Worm (Caenorhabditis elegans) whole organism, L3 larva: ENCODE data around the gene F17A2.13.

Experiments
- R02D3.7 ChIP-seq: fragments of 150-350 bp; optimal IDR thresholded peaks from 2 replicates; lab custom pipeline; 2014; ENCODE audit warnings: missing biosample characterization, missing genetic modification characterization
- aly-2 ChIP-seq: fragments of 150-350 bp; optimal IDR thresholded peaks from 2 replicates; lab custom pipeline; 2014; ENCODE audit warnings: missing biosample characterization, missing genetic modification characterization
- ama-1 ChIP-seq: fragments of 150-350 bp; optimal IDR thresholded peaks from 2 replicates; lab custom pipeline; 2018
- ceh-16 ChIP-seq: sonication (generic microtip); optimal IDR thresholded peaks from 2 replicates; lab custom pipeline; 2017; ENCODE audit warnings: missing biosample characterization, missing genetic modification characterization
- ceh-28 ChIP-seq: fragments of 150-350 bp; optimal IDR thresholded peaks from 2 replicates; lab custom pipeline; 2014; ENCODE audit warnings: missing biosample characterization, missing genetic modification reagents, missing genetic modification characterization
- ceh-82 ChIP-seq: fragments of 150-350 bp; optimal IDR thresholded peaks from 2 replicates; lab custom pipeline; 2014; ENCODE audit warnings: missing biosample characterization, missing genetic modification characterization
- ceh-9 ChIP-seq: sonication (generic microtip); optimal IDR thresholded peaks from 2 replicates; lab custom pipeline; 2018; ENCODE audit warnings: missing biosample characterization, missing genetic modification characterization
- daf-12 ChIP-seq: fragments of 150-350 bp; optimal IDR thresholded peaks from 2 replicates; lab custom pipeline; 2014; ENCODE audit warnings: missing biosample characterization, missing genetic modification reagents, missing genetic modification characterization
- egl-27 ChIP-seq: sonication (generic microtip); optimal IDR thresholded peaks from 4 replicates; lab custom pipeline; 2017; ENCODE audit warnings: missing biosample characterization, missing genetic modification reagents, missing genetic modification characterization
- egl-5 ChIP-seq: fragments of 150-350 bp; optimal IDR thresholded peaks from 2 replicates; lab custom pipeline; 2017; ENCODE audit warnings: missing biosample characterization, missing genetic modification reagents, missing genetic modification characterization, inconsistent platforms
- elt-1 ChIP-seq: fragments of 150-350 bp; optimal IDR thresholded peaks from 2 replicates; lab custom pipeline; 2014; ENCODE audit warnings: missing biosample characterization, missing genetic modification characterization
- elt-2 ChIP-seq: sonication (generic microtip); optimal IDR thresholded peaks from 2 replicates; lab custom pipeline; 2016; ENCODE audit warnings: missing genetic modification reagents, mild to moderate bottlenecking, missing genetic modification characterization, missing compliant biosample characterization
- elt-3 ChIP-seq, 3 experiments: fragments of 150-350 bp in 1 of 3; sonication (generic microtip) in 2 of 3; optimal IDR thresholded peaks; 2 replicates in 2 of 3; 4 replicates in 1 of 3; lab custom pipeline; 2014 to 2017; ENCODE audit warnings: missing biosample characterization in 3 of 3, missing genetic modification characterization in 3 of 3
- eor-1 ChIP-seq, 2 experiments: fragments of 150-350 bp; optimal IDR thresholded peaks; 2 replicates each; lab custom pipeline; 2014 to 2018; ENCODE audit warnings: missing biosample characterization in 2 of 2, missing genetic modification characterization in 2 of 2
- fkh-2 ChIP-seq: fragments of 150-350 bp; optimal IDR thresholded peaks from 2 replicates; lab custom pipeline; 2014; ENCODE audit warnings: missing biosample characterization, missing genetic modification reagents, missing genetic modification characterization
- fos-1 ChIP-seq: fragments of 150-350 bp; optimal IDR thresholded peaks from 2 replicates; lab custom pipeline; 2014; ENCODE audit warnings: missing biosample characterization, missing genetic modification characterization
- hmg-11 ChIP-seq: sonication (generic microtip); optimal IDR thresholded peaks from 2 replicates; lab custom pipeline; 2016; ENCODE audit warnings: missing genetic modification characterization, missing compliant biosample characterization
- jun-1 ChIP-seq: fragments of 150-350 bp; optimal IDR thresholded peaks from 2 replicates; lab custom pipeline; 2014; ENCODE audit warnings: missing biosample characterization, missing genetic modification reagents, missing genetic modification characterization
- lin-15B ChIP-seq: fragments of 150-350 bp; optimal IDR thresholded peaks from 2 replicates; lab custom pipeline; 2014; ENCODE audit warnings: missing biosample characterization, missing genetic modification characterization
- lin-39 ChIP-seq: fragments of 150-350 bp; optimal IDR thresholded peaks from 2 replicates; lab custom pipeline; 2018; ENCODE audit warnings: missing biosample characterization, missing genetic modification reagents, missing genetic modification characterization
- lsy-12 ChIP-seq: sonication (generic microtip); optimal IDR thresholded peaks from 2 replicates; lab custom pipeline; 2016; ENCODE audit warnings: mild to moderate bottlenecking, missing genetic modification characterization, missing compliant biosample characterization
- mml-1 ChIP-seq: fragments of 150-350 bp; sonication (generic microtip); optimal IDR thresholded peaks from 3 replicates; lab custom pipeline; 2014; ENCODE audit warnings: missing biosample characterization, missing genetic modification characterization
- nfya-1 ChIP-seq: sonication (generic microtip); optimal IDR thresholded peaks from 2 replicates; lab custom pipeline; 2017; ENCODE audit warnings: missing genetic modification characterization, mild to moderate bottlenecking, missing compliant biosample characterization, antibody characterized with exemption, moderate library complexity; ENCODE audit not compliant: insufficient read depth
- nhr-11 ChIP-seq: fragments of 150-350 bp; optimal IDR thresholded peaks from 2 replicates; lab custom pipeline; 2014; ENCODE audit warnings: missing biosample characterization, missing genetic modification characterization
- nhr-12 ChIP-seq: fragments of 150-350 bp; optimal IDR thresholded peaks from 2 replicates; lab custom pipeline; 2014; ENCODE audit warnings: missing biosample characterization, missing genetic modification characterization
- nhr-237 ChIP-seq: fragments of 150-350 bp; optimal IDR thresholded peaks from 2 replicates; lab custom pipeline; 2014; ENCODE audit warnings: missing biosample characterization, missing genetic modification characterization
- nhr-28 ChIP-seq: fragments of 150-350 bp; optimal IDR thresholded peaks from 2 replicates; lab custom pipeline; 2014; ENCODE audit warnings: missing biosample characterization, missing genetic modification characterization
- nhr-43 ChIP-seq: sonication (generic microtip); optimal IDR thresholded peaks from 2 replicates; lab custom pipeline; 2016; ENCODE audit warnings: mild to moderate bottlenecking, missing genetic modification characterization, missing compliant biosample characterization; ENCODE audit not compliant: poor library complexity, severe bottlenecking
- nhr-76 ChIP-seq: fragments of 150-350 bp; sonication (generic microtip); optimal IDR thresholded peaks from 5 replicates; lab custom pipeline; 2014; ENCODE audit warnings: missing biosample characterization, missing genetic modification characterization
- nhr-77 ChIP-seq: fragments of 150-350 bp; optimal IDR thresholded peaks from 2 replicates; lab custom pipeline; 2014; ENCODE audit warnings: missing biosample characterization, missing genetic modification characterization
- pha-4 ChIP-seq: fragments of 150-350 bp; optimal IDR thresholded peaks from 2 replicates; lab custom pipeline; 2014; ENCODE audit warnings: missing biosample characterization, missing genetic modification reagents, missing genetic modification characterization
- sea-2 ChIP-seq: fragments of 150-350 bp; sonication (generic microtip); optimal IDR thresholded peaks from 4 replicates; lab custom pipeline; 2014; ENCODE audit warnings: missing biosample characterization, missing genetic modification reagents, missing genetic modification characterization
- skn-1 ChIP-seq: fragments of 150-350 bp; optimal IDR thresholded peaks from 2 replicates; lab custom pipeline; 2014; ENCODE audit warnings: missing biosample characterization, missing genetic modification characterization
- snpc-4 ChIP-seq: fragments of 150-350 bp; optimal IDR thresholded peaks from 2 replicates; lab custom pipeline; 2014; ENCODE audit warnings: missing biosample characterization, missing genetic modification characterization
- unc-39 ChIP-seq: sonication (generic microtip); optimal IDR thresholded peaks from 4 replicates; lab custom pipeline; 2017; ENCODE audit warnings: missing biosample characterization, missing genetic modification characterization
- unc-62 ChIP-seq: fragments of 150-350 bp; sonication (generic microtip); optimal IDR thresholded peaks from 4 replicates; lab custom pipeline; 2014; ENCODE audit warnings: missing biosample characterization, missing genetic modification reagents, missing genetic modification characterization
- zag-1 ChIP-seq: fragments of 150-350 bp; optimal IDR thresholded peaks from 2 replicates; lab custom pipeline; 2014; ENCODE audit warnings: missing biosample characterization, missing genetic modification characterization

F17A2.13 gene

ce11 chrX:12282911-12283310 lies 38.5 kb upstream of the F17A2.13 start, which contains the start of gene C04B4.2:
Gene C04B4.2 (plus strand): TSS chrX:12283281.
- TF ChIP-seq ceh-28 (tag; lab: Kevin White, UChicago) (no peak), mml-1 (no peak), lin-15B (no peak), zag-1 (no peak), nhr-43 (no peak), nhr-77 (tag; lab: Kevin White, UChicago) (no peak)

- no peak for TF ChIP-seq ceh-9 (tag; lab: Kevin White, UChicago)
- no peak for TF ChIP-seq nhr-11
- TF ChIP-seq nhr-77 (tag; lab: Kevin White, UChicago): no peak
- no peak for TF ChIP-seq nfya-1
- no peak for TF ChIP-seq nhr-43
- TF ChIP-seq ceh-16 (tag; lab: Kevin White, UChicago): no peak
- TF ChIP-seq jun-1: no peak
Observed at ce11 chrX:12284161-12284560, 37.3 kb upstream of the F17A2.13 start.

ce11 chrX:12285496-12285895 lies 36.0 kb upstream of the F17A2.13 start, which contains the start of gene lips-2:
Gene lips-2 (plus strand): TSS chrX:12285796.
- TF ChIP-seq egl-27 (tag; lab: Kevin White, UChicago) (no peak), ceh-28 (tag; lab: Kevin White, UChicago) (no peak), lin-15B (no peak), zag-1 (no peak), ceh-82 (no peak), lin-39 (tag; lab: Kevin White, UChicago) (no peak), nhr-28 (no peak), elt-3 (tag; optimal IDR thresholded peaks at IDR 0.05; lab: Kevin White, UChicago) (no peak), ceh-9 (tag; lab: Kevin White, UChicago) (no peak), skn-1 (tag; lab: Kevin White, UChicago) (no peak), lsy-12 (no peak), nfya-1 (no peak), egl-5 (tag; lab: Kevin White, UChicago) (no peak), pha-4 (tag; lab: Kevin White, UChicago) (no peak), nhr-76 (no peak), snpc-4 (tag; lab: Kevin White, UChicago) (no peak), mml-1 (no peak)
- TF ChIP-seq, all 47 proteins: peak for 0

- TF ChIP-seq eor-1 (tag; optimal IDR thresholded peaks at IDR 0.05; lab: Kevin White, UChicago) (no peak), fos-1 (no peak), elt-1 (no peak), sea-2 (no peak), zag-1 (no peak), aly-2 (tag; lab: Kevin White, UChicago) (no peak), nhr-237 (no peak), egl-5 (tag; lab: Kevin White, UChicago) (no peak), ceh-28 (tag; lab: Kevin White, UChicago) (no peak)
Observed at ce11 chrX:12288254-12288653, 33.2 kb upstream of the F17A2.13 start, which contains the start of gene C04B4.5. Gene C04B4.5 (minus strand): TSS chrX:12288354.

- TF ChIP-seq ceh-82 (no peak), egl-27 (tag; lab: Kevin White, UChicago) (no peak), jun-1 (no peak), skn-1 (tag; lab: Kevin White, UChicago) (no peak), ama-1 (lab: Kevin White, UChicago) (no peak), ceh-16 (tag; lab: Kevin White, UChicago) (no peak), fkh-2 (no peak), mml-1 (no peak)
Observed at ce11 chrX:12290539-12290938, 30.9 kb upstream of the F17A2.13 start, which contains the start of gene C04B4.4. Gene C04B4.4 (plus strand): TSS chrX:12290839.

ce11 chrX:12294263-12294662 lies 27.2 kb upstream of the F17A2.13 start, which contains the start of gene W06D11.1:
Gene W06D11.1 (plus strand): TSS chrX:12294563.
- TF ChIP-seq daf-12 (tag; lab: Kevin White, UChicago): no peak
- TF ChIP-seq unc-39: no peak
- TF ChIP-seq elt-2 (tag; lab: Kevin White, UChicago): no peak
- TF ChIP-seq ceh-9 (tag; lab: Kevin White, UChicago): no peak
- no peak for TF ChIP-seq lin-39 (tag; lab: Kevin White, UChicago)
- no peak for TF ChIP-seq nhr-12 (tag; lab: Kevin White, UChicago)
- TF ChIP-seq hmg-11 (tag; lab: Kevin White, UChicago): no peak
- TF ChIP-seq fos-1: no peak
- TF ChIP-seq lsy-12: no peak
- TF ChIP-seq fkh-2: no peak
- no peak for TF ChIP-seq pha-4 (tag; lab: Kevin White, UChicago)
- no peak for TF ChIP-seq lin-15B
- no peak for TF ChIP-seq elt-1
- TF ChIP-seq nhr-76: no peak
- TF ChIP-seq snpc-4 (tag; lab: Kevin White, UChicago): no peak
- TF ChIP-seq R02D3.7 (tag; lab: Kevin White, UChicago): no peak
- TF ChIP-seq nhr-11: no peak
- no peak for TF ChIP-seq unc-62 (GFP tag; lab: Kevin White, UChicago)
- TF ChIP-seq sea-2: no peak
